Worm (Caenorhabditis elegans): ENCODE measurements around the gene jmjd-3.1.

- no peak for TF ChIP-seq T22C8.4 (GFP tag; IDR thresholded peaks at IDR 0.05)
- no peak for TF ChIP-seq klf-2 (GFP tag; conservative IDR thresholded peaks at IDR 0.05)
- no peak for TF ChIP-seq cog-1 (tag; optimal IDR thresholded peaks at IDR 0.05)
- TF ChIP-seq tab-1 (GFP tag; IDR thresholded peaks at IDR 0.05): no peak
Measured at ce11 chrX:8549026-8549425, 21.8 kb upstream of the jmjd-3.1 start, which contains the start of gene D2021.4.
